Fruit fly (Drosophila melanogaster) whole organism, embryonic: Measurements from ENCODE around the gene CG33111.

ENCODE experiments used
- ATbp ChIP-seq: fragments of 200-800 bp; sonication (Bioruptor generic); optimal IDR thresholded peaks from 2 replicates; lab custom pipeline; 2017; ENCODE audit warnings: missing biosample characterization, mild to moderate bottlenecking, missing genetic modification characterization, missing genetic modification reagents
- Adf1 ChIP-seq: fragments of 200-800 bp; sonication (Bioruptor generic); IDR thresholded peaks from 2 replicates; pipeline ENCODE4 v1.3.6; 2022; ENCODE audit warnings: missing biosample characterization, missing genetic modification characterization
- Asciz ChIP-seq: fragments of 200-800 bp; sonication (Bioruptor generic); optimal IDR thresholded peaks from 2 replicates; lab custom pipeline; 2017; ENCODE audit warnings: missing biosample characterization, mild to moderate bottlenecking, missing genetic modification characterization, missing genetic modification reagents
- B-H2 ChIP-seq: fragments of 200-800 bp; sonication (Bioruptor generic); optimal IDR thresholded peaks from 2 replicates; lab custom pipeline; 2018; ENCODE audit warnings: missing biosample characterization, mild to moderate bottlenecking, missing genetic modification characterization
- CG11695 ChIP-seq: fragments of 200-800 bp; sonication (Bioruptor generic); IDR thresholded peaks from 3 replicates; pipeline ENCODE4 v1.3.6; 2022; ENCODE audit warnings: missing biosample characterization, missing genetic modification characterization
- CG12744 ChIP-seq: fragments of 200-800 bp; sonication (Bioruptor generic); optimal IDR thresholded peaks from 2 replicates; lab custom pipeline; 2016; ENCODE audit warnings: missing biosample characterization, missing genetic modification characterization
- CG13624 ChIP-seq: fragments of 200-800 bp; sonication (Bioruptor generic); optimal IDR thresholded peaks from 2 replicates; lab custom pipeline; 2016; ENCODE audit warnings: missing biosample characterization, missing genetic modification characterization
- CG13775 ChIP-seq: fragments of 200-800 bp; sonication (Bioruptor generic); optimal IDR thresholded peaks from 3 replicates; lab custom pipeline; 2017; ENCODE audit warnings: missing biosample characterization, mild to moderate bottlenecking, missing genetic modification characterization
- CG15696 ChIP-seq: fragments of 200-800 bp; sonication (Bioruptor generic); optimal IDR thresholded peaks from 2 replicates; lab custom pipeline; 2019; ENCODE audit warnings: missing biosample characterization, mild to moderate bottlenecking, missing genetic modification characterization, moderate library complexity
- CG17361 ChIP-seq: fragments of 200-800 bp; sonication (Bioruptor generic); IDR thresholded peaks from 3 replicates; pipeline ENCODE4 v1.3.6; 2022; ENCODE audit warnings: missing biosample characterization, missing genetic modification characterization
- CG31224 ChIP-seq: fragments of 200-800 bp; sonication (Bioruptor generic); IDR thresholded peaks from 2 replicates; pipeline ENCODE4 v1.3.6; 2022; ENCODE audit warnings: missing biosample characterization, missing genetic modification characterization
- CG31441 ChIP-seq: fragments of 200-800 bp; sonication (Bioruptor generic); IDR thresholded peaks from 2 replicates; pipeline ENCODE4 v1.3.6; 2022; ENCODE audit warnings: missing biosample characterization, missing genetic modification characterization
- CG32767 ChIP-seq: fragments of 200-800 bp; sonication (Bioruptor generic); IDR thresholded peaks from 2 replicates; pipeline ENCODE4 v1.3.6; 2022; ENCODE audit warnings: missing biosample characterization, missing genetic modification characterization
- CG32772 ChIP-seq: fragments of 200-800 bp; sonication (Bioruptor generic); IDR thresholded peaks from 2 replicates; pipeline ENCODE4 v1.3.6; 2022; ENCODE audit warnings: missing biosample characterization, missing genetic modification characterization
- CG34422 ChIP-seq: fragments of 200-800 bp; sonication (Bioruptor generic); IDR thresholded peaks from 3 replicates; pipeline ENCODE4 v1.3.6; 2022; ENCODE audit warnings: missing biosample characterization, missing genetic modification characterization
- CG3847 ChIP-seq: fragments of 200-800 bp; sonication (Bioruptor generic); IDR thresholded peaks from 2 replicates; pipeline ENCODE4 v1.3.6; 2022; ENCODE audit warnings: missing biosample characterization, missing genetic modification characterization
- CG4707 ChIP-seq: fragments of 200-800 bp; sonication (Bioruptor generic); optimal IDR thresholded peaks from 2 replicates; lab custom pipeline; 2018; ENCODE audit warnings: missing biosample characterization, mild to moderate bottlenecking, missing genetic modification characterization, moderate library complexity
- CG4854 ChIP-seq: fragments of 200-800 bp; sonication (Bioruptor generic); optimal IDR thresholded peaks from 2 replicates; lab custom pipeline; 2016; ENCODE audit warnings: missing biosample characterization, missing genetic modification characterization, inconsistent platforms
- CG6175 ChIP-seq: fragments of 200-800 bp; sonication (Bioruptor generic); IDR thresholded peaks from 3 replicates; pipeline ENCODE4 v1.3.6; 2022; ENCODE audit warnings: missing biosample characterization, missing genetic modification characterization
- CG7839 ChIP-seq: fragments of 200-800 bp; sonication (Bioruptor generic); optimal IDR thresholded peaks from 3 replicates; lab custom pipeline; 2018; ENCODE audit warnings: missing biosample characterization, mild to moderate bottlenecking, missing genetic modification characterization, moderate library complexity
- CG8924 ChIP-seq: fragments of 200-800 bp; optimal IDR thresholded peaks from 3 replicates; lab custom pipeline; 2019; ENCODE audit warnings: missing biosample characterization, mild to moderate bottlenecking, missing genetic modification characterization, moderate library complexity
- CG9932 ChIP-seq: fragments of 200-800 bp; sonication (Bioruptor generic); IDR thresholded peaks from 2 replicates; pipeline ENCODE4 v1.3.6; 2022; ENCODE audit warnings: missing biosample characterization, missing genetic modification characterization
- D19B ChIP-seq: fragments of 200-800 bp; sonication (Bioruptor generic); optimal IDR thresholded peaks from 2 replicates; lab custom pipeline; 2017; ENCODE audit warnings: missing biosample characterization, mild to moderate bottlenecking, missing genetic modification characterization
- Doc3 ChIP-seq: fragments of 200-800 bp; sonication (Bioruptor generic); IDR thresholded peaks from 3 replicates; pipeline ENCODE4 v1.3.6; 2022; ENCODE audit warnings: missing biosample characterization, missing genetic modification characterization; ENCODE audit not compliant: partially characterized antibody
- HmgD ChIP-seq: fragments of 200-800 bp; sonication (Bioruptor generic); optimal IDR thresholded peaks from 3 replicates; lab custom pipeline; 2016; ENCODE audit warnings: missing biosample characterization, missing genetic modification characterization
- NK7.1 ChIP-seq: fragments of 200-800 bp; sonication (Bioruptor generic); optimal IDR thresholded peaks from 3 replicates; lab custom pipeline; 2016; ENCODE audit warnings: missing biosample characterization, missing genetic modification characterization
- Rx ChIP-seq: fragments of 200-800 bp; sonication (Bioruptor generic); IDR thresholded peaks from 2 replicates; pipeline ENCODE4 v1.3.6; 2022; ENCODE audit warnings: missing biosample characterization, missing genetic modification characterization
- Spps ChIP-seq: fragments of 200-800 bp; sonication (Bioruptor generic); optimal IDR thresholded peaks from 2 replicates; lab custom pipeline; 2018; ENCODE audit warnings: missing biosample characterization, mild to moderate bottlenecking, missing genetic modification characterization
- Ssrp ChIP-seq: fragments of 200-800 bp; sonication (Bioruptor generic); optimal IDR thresholded peaks from 2 replicates; lab custom pipeline; 2018; ENCODE audit warnings: missing biosample characterization, mild to moderate bottlenecking, missing genetic modification characterization, moderate library complexity
- Stat92E ChIP-seq, 3 experiments: fragments of >200 bp in 2 of 3; fragments of 200-800 bp in 1 of 3; sonication (Bioruptor generic) in 1 of 3; optimal IDR thresholded peaks; 2 replicates each; lab custom pipeline; 2017 to 2019; ENCODE audit warnings: missing biosample characterization in 3 of 3, missing genetic modification characterization in 3 of 3, mild to moderate bottlenecking in 1 of 3, moderate library complexity in 1 of 3
- ab ChIP-seq: fragments of 200-800 bp; sonication (Bioruptor generic); optimal IDR thresholded peaks from 2 replicates; lab custom pipeline; 2016; ENCODE audit warnings: missing biosample characterization, missing genetic modification characterization
- cad ChIP-seq: fragments of >200 bp; optimal IDR thresholded peaks from 2 replicates; lab custom pipeline; 2017; ENCODE audit warnings: missing biosample characterization, missing genetic modification characterization
- dysf ChIP-seq: fragments of 200-800 bp; sonication (Bioruptor generic); IDR thresholded peaks from 3 replicates; pipeline ENCODE4 v1.3.6; 2022; ENCODE audit warnings: missing biosample characterization, missing genetic modification characterization
- fd96Cb ChIP-seq: fragments of 200-800 bp; sonication (Bioruptor generic); optimal IDR thresholded peaks from 2 replicates; lab custom pipeline; 2018; ENCODE audit warnings: missing biosample characterization, mild to moderate bottlenecking, missing genetic modification characterization, moderate library complexity
- ftz-f1 ChIP-seq: fragments of 200-800 bp; sonication (Bioruptor generic); optimal IDR thresholded peaks from 2 replicates; lab custom pipeline; 2016; ENCODE audit warnings: missing biosample characterization, missing genetic modification characterization
- fu2 ChIP-seq: fragments of 200-800 bp; sonication (Bioruptor generic); optimal IDR thresholded peaks from 2 replicates; lab custom pipeline; 2016; ENCODE audit warnings: missing biosample characterization, missing genetic modification characterization
- gfzf ChIP-seq: fragments of 200-800 bp; sonication (Bioruptor generic); optimal IDR thresholded peaks from 2 replicates; lab custom pipeline; 2016; ENCODE audit warnings: missing biosample characterization, mild to moderate bottlenecking, missing genetic modification characterization, moderate library complexity
- kah ChIP-seq: fragments of 200-800 bp; sonication (Bioruptor generic); optimal IDR thresholded peaks from 2 replicates; lab custom pipeline; 2018; ENCODE audit warnings: missing biosample characterization, mild to moderate bottlenecking, missing genetic modification characterization
- knrl ChIP-seq: fragments of 200-800 bp; sonication (Bioruptor generic); IDR thresholded peaks from 3 replicates; pipeline ENCODE4 v1.3.6; 2022; ENCODE audit warnings: missing biosample characterization, missing genetic modification characterization; ENCODE audit not compliant: partially characterized antibody
- nerfin-1 ChIP-seq: fragments of 200-800 bp; sonication (Bioruptor generic); optimal IDR thresholded peaks from 3 replicates; lab custom pipeline; 2019; ENCODE audit warnings: missing biosample characterization, mild to moderate bottlenecking, missing genetic modification characterization, moderate library complexity
- nmo ChIP-seq: fragments of 200-800 bp; sonication (Bioruptor generic); optimal IDR thresholded peaks from 2 replicates; lab custom pipeline; 2018; ENCODE audit warnings: missing biosample characterization, mild to moderate bottlenecking, missing genetic modification characterization, moderate library complexity
- pb ChIP-seq: fragments of 200-800 bp; sonication (Bioruptor generic); optimal IDR thresholded peaks from 3 replicates; lab custom pipeline; 2016; ENCODE audit warnings: missing biosample characterization, missing genetic modification characterization
- phol ChIP-seq: fragments of 200-800 bp; sonication (Bioruptor generic); optimal IDR thresholded peaks from 3 replicates; lab custom pipeline; 2018; ENCODE audit warnings: missing biosample characterization, mild to moderate bottlenecking, missing genetic modification characterization, moderate library complexity
- pum ChIP-seq: fragments of 200-800 bp; sonication (Bioruptor generic); optimal IDR thresholded peaks from 2 replicates; lab custom pipeline; 2016; ENCODE audit warnings: missing biosample characterization, missing genetic modification characterization
- pzg ChIP-seq: fragments of 200-800 bp; sonication (Bioruptor generic); optimal IDR thresholded peaks from 3 replicates; lab custom pipeline; 2018; ENCODE audit warnings: missing biosample characterization, mild to moderate bottlenecking, missing genetic modification characterization, moderate library complexity
- sim ChIP-seq: fragments of 200-800 bp; sonication (Bioruptor generic); IDR thresholded peaks from 2 replicates; pipeline ENCODE4 v1.3.6; 2022; ENCODE audit warnings: missing biosample characterization, missing genetic modification characterization
- toy ChIP-seq: fragments of 200-800 bp; sonication (Bioruptor generic); IDR thresholded peaks from 2 replicates; pipeline ENCODE4 v1.3.6; 2022; ENCODE audit warnings: missing biosample characterization, missing genetic modification characterization
- vfl ChIP-seq: fragments of 200-800 bp; sonication (Bioruptor generic); optimal IDR thresholded peaks from 2 replicates; lab custom pipeline; 2016; ENCODE audit warnings: missing biosample characterization, missing genetic modification characterization
- wdn ChIP-seq: fragments of 200-800 bp; sonication (Bioruptor generic); IDR thresholded peaks from 2 replicates; pipeline ENCODE4 v1.3.6; 2022; ENCODE audit warnings: missing biosample characterization, missing genetic modification characterization
- wor ChIP-seq: fragments of 200-800 bp; sonication (Bioruptor generic); IDR thresholded peaks from 2 replicates; pipeline ENCODE4 v1.3.6; 2022; ENCODE audit warnings: missing biosample characterization, missing genetic modification characterization
- zfh2 ChIP-seq: fragments of 200-800 bp; sonication (Bioruptor generic); optimal IDR thresholded peaks from 2 replicates; lab custom pipeline; 2016; ENCODE audit warnings: missing biosample characterization, missing genetic modification characterization

The CG33111 gene

dm6 chr3R:23772808-23773207, 46.2 kb downstream of the CG33111 start, which contains the start of gene tst (continued):
- peak; percentile 79 for TF ChIP-seq zfh2 (GFP tag; lab: Kevin White, UChicago)
- TF ChIP-seq CG34422 (GFP tag; lab: Robert Waterston, UW): peak; percentile 98
- peak; percentile 88 for TF ChIP-seq CG6175 (GFP tag; lab: Robert Waterston, UW)
- TF ChIP-seq Rx (GFP tag; lab: Robert Waterston, UW): peak; percentile 93
- TF ChIP-seq pum (GFP tag; lab: Kevin White, UChicago): peak; percentile 53
- peak; percentile 94 for TF ChIP-seq CG13775 (GFP tag; lab: Kevin White, UChicago)
- peak; percentile 93 for TF ChIP-seq fd96Cb (tag; lab: Kevin White, UChicago)
- peak; percentile 97 for TF ChIP-seq CG31441
- peak in 1 of 3 experiments; percentile 36 for TF ChIP-seq Stat92E (GFP tag; optimal IDR thresholded peaks at IDR 0.05; lab: Kevin White, UChicago)
- TF ChIP-seq cad (GFP tag; lab: Kevin White, UChicago): no peak
- TF ChIP-seq Ssrp (tag; lab: Kevin White, UChicago): peak; percentile 95
- TF ChIP-seq CG8924 (tag; lab: Kevin White, UChicago): peak; percentile 93
- peak; percentile 92 for TF ChIP-seq CG31224 (GFP tag; lab: Robert Waterston, UW)
- no peak for TF ChIP-seq ftz-f1 (GFP tag; lab: Kevin White, UChicago)
- TF ChIP-seq B-H2: no peak
- TF ChIP-seq phol (tag; lab: Kevin White, UChicago): peak; percentile 95
- TF ChIP-seq CG15696 (tag; lab: Kevin White, UChicago): peak; percentile 90
- TF ChIP-seq NK7.1: no peak
- TF ChIP-seq wor: peak; percentile 94
- no peak for TF ChIP-seq CG12744
- peak; percentile 48 for TF ChIP-seq fu2 (GFP tag; lab: Kevin White, UChicago)
- TF ChIP-seq vfl: peak; percentile 35
- peak; percentile 98 for TF ChIP-seq CG9932 (GFP tag; lab: Robert Waterston, UW)
- peak; percentile 16 for TF ChIP-seq gfzf (GFP tag; lab: Kevin White, UChicago)
- peak; percentile 79 for TF ChIP-seq nerfin-1 (tag; lab: Kevin White, UChicago)
- TF ChIP-seq sim: peak; percentile 88; the same call in 1 of the 2 replicates
- TF ChIP-seq CG7839 (tag; lab: Kevin White, UChicago): peak; percentile 93
- peak; percentile 95 for TF ChIP-seq nmo
- peak; percentile 78 for TF ChIP-seq Adf1
- TF ChIP-seq toy: peak; percentile 77
- TF ChIP-seq dysf (GFP tag; lab: Robert Waterston, UW): peak; percentile 97
- peak; percentile 95 for TF ChIP-seq CG17361
- peak; percentile 28; the same call in 1 of the 3 replicates for TF ChIP-seq Doc3
- peak; percentile 83 for TF ChIP-seq Spps
- TF ChIP-seq CG4707: no peak
- TF ChIP-seq pzg (GFP tag; lab: Kevin White, UChicago): peak; percentile 21
- TF ChIP-seq ATbp (GFP tag; lab: Kevin White, UChicago): peak; percentile 85
- no peak for TF ChIP-seq HmgD (GFP tag; lab: Kevin White, UChicago)
- TF ChIP-seq kah (GFP tag; lab: Kevin White, UChicago): peak; percentile 60
- peak; percentile 75 for TF ChIP-seq D19B (GFP tag; lab: Kevin White, UChicago)
- TF ChIP-seq pb (GFP tag; lab: Kevin White, UChicago): no peak
- TF ChIP-seq CG4854 (GFP tag; lab: Kevin White, UChicago): no peak
- no peak for TF ChIP-seq ab (GFP tag; lab: Kevin White, UChicago)
- peak; percentile 93 for TF ChIP-seq CG32767 (GFP tag; lab: Robert Waterston, UW)
- peak; percentile 63; the same call in 1 of the 3 replicates for TF ChIP-seq knrl (GFP tag; lab: Robert Waterston, UW)
- TF ChIP-seq CG32772 (GFP tag; lab: Robert Waterston, UW): peak; percentile 99
- TF ChIP-seq CG13624 (GFP tag; lab: Kevin White, UChicago): peak; percentile 54
- TF ChIP-seq wdn (GFP tag; lab: Robert Waterston, UW): peak; percentile 95
- TF ChIP-seq Asciz (GFP tag; lab: Kevin White, UChicago): no peak
- peak; percentile 93 for TF ChIP-seq CG11695 (GFP tag; lab: Robert Waterston, UW)
- peak; percentile 97 for TF ChIP-seq CG3847 (GFP tag; lab: Robert Waterston, UW)
